Worm (Caenorhabditis elegans) whole organism, L4/young adult: ENCODE results near the gene npr-10.

Source experiments
- W03F9.2 ChIP-seq: fragments of 150-350 bp; optimal IDR thresholded peaks from 2 replicates; lab custom pipeline; 2014; ENCODE audit warnings: missing biosample characterization, missing genetic modification characterization
- him-1 ChIP-seq: sonication (generic microtip); optimal IDR thresholded peaks from 2 replicates; lab custom pipeline; 2016; ENCODE audit warnings: missing genotype, missing genetic modification reagents, missing genetic modification characterization, missing compliant biosample characterization

- TF ChIP-seq W03F9.2 (no peak), him-1 (no peak)
Measured at ce11 chrX:12979747-12980146, 52.8 kb downstream of the npr-10 start.
